Worm (Caenorhabditis elegans): ENCODE data around the gene nhr-94.

ce11 chrV:7649963-7650362 is 36.2 kb downstream of the nhr-94 start:
- no peak for TF ChIP-seq unc-39 (tag; optimal IDR thresholded peaks at IDR 0.05)
- no peak for TF ChIP-seq ceh-28 (tag; optimal IDR thresholded peaks at IDR 0.05)
- no peak for TF ChIP-seq ztf-4 (tag; optimal IDR thresholded peaks at IDR 0.05)
- no peak for TF ChIP-seq elt-3 (tag; optimal IDR thresholded peaks at IDR 0.05)
- TF ChIP-seq ama-1 (optimal IDR thresholded peaks at IDR 0.05) = no peak
- no peak for TF ChIP-seq elt-1 (tag; optimal IDR thresholded peaks at IDR 0.05)
- TF ChIP-seq fkh-10 (GFP tag; optimal IDR thresholded peaks at IDR 0.05) = no peak
- no peak for TF ChIP-seq nhr-11 (tag; optimal IDR thresholded peaks at IDR 0.05)
- no peak for TF ChIP-seq ztf-11 (tag; optimal IDR thresholded peaks at IDR 0.05)
